Worm (Caenorhabditis elegans) whole organism, L1 larva: ENCODE measurements around the gene str-118.

Experiments
- C16A3.4 ChIP-seq: fragments of 150-350 bp; optimal IDR thresholded peaks from 2 replicates; lab custom pipeline; 2014; ENCODE audit warnings: missing biosample characterization, missing genetic modification characterization
- F16B12.6 ChIP-seq: fragments of 150-350 bp; optimal IDR thresholded peaks from 2 replicates; lab custom pipeline; 2014; ENCODE audit warnings: missing biosample characterization, missing genetic modification characterization
- blmp-1 ChIP-seq: fragments of 150-350 bp; optimal IDR thresholded peaks from 2 replicates; lab custom pipeline; 2014; ENCODE audit warnings: missing biosample characterization, missing genetic modification characterization
- ceh-82 ChIP-seq, 3 experiments: fragments of 150-350 bp in 1 of 3; sonication (generic microtip) in 2 of 3; optimal IDR thresholded peaks; 2 replicates each; lab custom pipeline; 2014 to 2017; ENCODE audit warnings: missing biosample characterization in 3 of 3, missing genetic modification characterization in 3 of 3
- ceh-88 ChIP-seq: fragments of 200-800 bp; sonication (Bioruptor generic); IDR thresholded peaks from 2 replicates; pipeline ENCODE4 v1.3.6; 2022; ENCODE audit warnings: missing genetic modification characterization, missing compliant biosample characterization
- ceh-90 ChIP-seq: sonication (generic microtip); optimal IDR thresholded peaks from 2 replicates; lab custom pipeline; 2016; ENCODE audit warnings: missing genetic modification characterization, missing compliant biosample characterization
- dpl-1 ChIP-seq, 3 experiments: fragments of 150-350 bp in 2 of 3; sonication (generic microtip) in 1 of 3; optimal IDR thresholded peaks; 2 replicates each; lab custom pipeline; 2014 to 2017; ENCODE audit warnings: missing biosample characterization in 3 of 3, missing genetic modification characterization in 3 of 3, missing genetic modification reagents in 3 of 3
- dsc-1 ChIP-seq: sonication (generic microtip); optimal IDR thresholded peaks from 2 replicates; lab custom pipeline; 2016; ENCODE audit warnings: mild to moderate bottlenecking, missing genetic modification characterization, missing compliant biosample characterization
- efl-1 ChIP-seq, 4 experiments: fragments of 150-350 bp; optimal IDR thresholded peaks in 3 of 4; peaks in 1 of 4; 1 replicate in 1 of 4; 2 replicates in 3 of 4; lab custom pipeline; 2014; ENCODE audit warnings: missing biosample characterization in 2 of 4, missing genetic modification characterization in 2 of 4, missing genetic modification reagents in 2 of 4
- efl-3 ChIP-seq: fragments of 200-800 bp; sonication (Bioruptor generic); optimal IDR thresholded peaks from 2 replicates; lab custom pipeline; 2018; ENCODE audit warnings: mild to moderate bottlenecking, missing genetic modification characterization, missing compliant biosample characterization
- elt-2 ChIP-seq: sonication (generic microtip); optimal IDR thresholded peaks from 2 replicates; lab custom pipeline; 2016; ENCODE audit warnings: missing genetic modification characterization, mild to moderate bottlenecking, inconsistent platforms, missing compliant biosample characterization, missing genetic modification reagents
- elt-3 ChIP-seq, 6 experiments: fragments of 150-350 bp in 1 of 6; sonication (generic microtip); optimal IDR thresholded peaks; 2 replicates each; lab custom pipeline; 2017 to 2018; ENCODE audit warnings: missing biosample characterization in 6 of 6, missing genetic modification characterization in 6 of 6, inconsistent platforms in 1 of 6
- isw-1 ChIP-seq: fragments of 200-800 bp; sonication (Bioruptor generic); IDR thresholded peaks from 2 replicates; pipeline ENCODE4 v1.3.6; 2022; ENCODE audit warnings: missing genetic modification characterization, missing compliant biosample characterization
- jun-1 ChIP-seq: fragments of 150-350 bp; optimal IDR thresholded peaks from 2 replicates; lab custom pipeline; 2014; ENCODE audit warnings: missing biosample characterization, missing genetic modification reagents, missing genetic modification characterization
- lin-13 ChIP-seq: fragments of 150-350 bp; optimal IDR thresholded peaks from 2 replicates; lab custom pipeline; 2014; ENCODE audit warnings: missing biosample characterization, missing genetic modification reagents, missing genetic modification characterization
- lin-14 ChIP-seq: fragments of 200-800 bp; sonication (Bioruptor generic); optimal IDR thresholded peaks from 2 replicates; lab custom pipeline; 2018; ENCODE audit warnings: mild to moderate bottlenecking, missing genetic modification characterization, moderate library complexity, missing compliant biosample characterization
- lin-35 ChIP-seq, 2 experiments: fragments of 150-350 bp; optimal IDR thresholded peaks; 2 replicates each; lab custom pipeline; 2014; ENCODE audit warnings: missing biosample characterization in 2 of 2, missing genetic modification characterization in 2 of 2, missing genetic modification reagents in 2 of 2
- lin-39 ChIP-seq: fragments of 150-350 bp; optimal IDR thresholded peaks from 2 replicates; lab custom pipeline; 2014; ENCODE audit warnings: missing biosample characterization, missing genetic modification reagents, missing genetic modification characterization
- lir-3 ChIP-seq: sonication (generic microtip); optimal IDR thresholded peaks from 2 replicates; lab custom pipeline; 2016; ENCODE audit warnings: mild to moderate bottlenecking, missing genetic modification characterization, moderate library complexity, missing compliant biosample characterization; ENCODE audit not compliant: poor library complexity
- lsy-2 ChIP-seq, 2 experiments: fragments of 150-350 bp; optimal IDR thresholded peaks; 2 replicates each; lab custom pipeline; 2014; ENCODE audit warnings: missing biosample characterization in 2 of 2, missing genetic modification characterization in 2 of 2
- mab-9 ChIP-seq: fragments of 200-800 bp; sonication (Bioruptor generic); IDR thresholded peaks from 2 replicates; pipeline ENCODE4 v1.3.6; 2022; ENCODE audit warnings: missing genetic modification reagents, missing genetic modification characterization, missing compliant biosample characterization
- mep-1 ChIP-seq: fragments of 150-350 bp; optimal IDR thresholded peaks from 2 replicates; lab custom pipeline; 2014; ENCODE audit warnings: missing biosample characterization, missing genetic modification characterization
- nhr-19 ChIP-seq: fragments of 200-800 bp; sonication (Bioruptor generic); conservative IDR thresholded peaks from 2 replicates; pipeline ENCODE4 v1.3.6; 2022; ENCODE audit warnings: missing genetic modification characterization, missing compliant biosample characterization
- nhr-20 ChIP-seq: sonication (generic microtip); optimal IDR thresholded peaks from 2 replicates; lab custom pipeline; 2016; ENCODE audit warnings: mild to moderate bottlenecking, missing genetic modification characterization, missing compliant biosample characterization
- nhr-47 ChIP-seq: sonication (generic microtip); optimal IDR thresholded peaks from 2 replicates; lab custom pipeline; 2016; ENCODE audit warnings: mild to moderate bottlenecking, missing genetic modification characterization, moderate library complexity, missing compliant biosample characterization
- nhr-71 ChIP-seq: sonication (generic microtip); optimal IDR thresholded peaks from 2 replicates; lab custom pipeline; 2016; ENCODE audit warnings: mild to moderate bottlenecking, missing genetic modification characterization, moderate library complexity, missing compliant biosample characterization
- nhr-77 ChIP-seq: fragments of 150-350 bp; optimal IDR thresholded peaks from 2 replicates; lab custom pipeline; 2014; ENCODE audit warnings: missing biosample characterization, missing genetic modification characterization
- nhr-84 ChIP-seq: sonication (generic microtip); optimal IDR thresholded peaks from 2 replicates; lab custom pipeline; 2017; ENCODE audit warnings: missing biosample characterization, missing genetic modification characterization
- nhr-85 ChIP-seq: sonication (generic microtip); peaks from one replicate; lab custom pipeline; 2016; ENCODE audit warnings: missing genetic modification characterization, inconsistent platforms, missing compliant biosample characterization
- nhr-90 ChIP-seq: sonication (generic microtip); optimal IDR thresholded peaks from 2 replicates; lab custom pipeline; 2016; ENCODE audit warnings: mild to moderate bottlenecking, missing genetic modification characterization, missing compliant biosample characterization; ENCODE audit not compliant: poor library complexity
- rnt-1 ChIP-seq: sonication (generic microtip); optimal IDR thresholded peaks from 2 replicates; lab custom pipeline; 2016; ENCODE audit warnings: mild to moderate bottlenecking, missing genetic modification characterization, moderate library complexity, missing compliant biosample characterization
- skn-1 ChIP-seq: fragments of 150-350 bp; optimal IDR thresholded peaks from 2 replicates; lab custom pipeline; 2014; ENCODE audit warnings: missing biosample characterization, missing genetic modification characterization
- snpc-4 ChIP-seq: fragments of 150-350 bp; optimal IDR thresholded peaks from 2 replicates; lab custom pipeline; 2014; ENCODE audit warnings: missing biosample characterization, missing genetic modification characterization
- snu-23 ChIP-seq: sonication (generic microtip); optimal IDR thresholded peaks from 2 replicates; lab custom pipeline; 2016; ENCODE audit warnings: missing genetic modification characterization, missing compliant biosample characterization
- swsn-7 ChIP-seq: sonication (generic microtip); optimal IDR thresholded peaks from 2 replicates; lab custom pipeline; 2016; ENCODE audit warnings: missing genetic modification characterization, missing compliant biosample characterization
- tbx-2 ChIP-seq: sonication (generic microtip); optimal IDR thresholded peaks from 2 replicates; lab custom pipeline; 2016; ENCODE audit warnings: missing genetic modification characterization, missing compliant biosample characterization
- unc-30 ChIP-seq: sonication (generic microtip); optimal IDR thresholded peaks from 2 replicates; lab custom pipeline; 2017; ENCODE audit warnings: missing biosample characterization, missing genetic modification characterization
- unc-86 ChIP-seq: sonication (generic microtip); optimal IDR thresholded peaks from 2 replicates; lab custom pipeline; 2016; ENCODE audit warnings: missing genetic modification characterization, missing compliant biosample characterization
- unc-98 ChIP-seq: fragments of 200-800 bp; sonication (Bioruptor generic); IDR thresholded peaks from 2 replicates; pipeline ENCODE4 v1.3.6; 2022; ENCODE audit warnings: missing genetic modification characterization, missing compliant biosample characterization
- xbp-1 ChIP-seq: sonication (generic microtip); optimal IDR thresholded peaks from 2 replicates; lab custom pipeline; 2016; ENCODE audit warnings: missing genetic modification characterization, missing compliant biosample characterization
- zip-4 ChIP-seq: fragments of 200-800 bp; sonication (Bioruptor generic); optimal IDR thresholded peaks from 2 replicates; lab custom pipeline; 2018; ENCODE audit warnings: mild to moderate bottlenecking, missing genetic modification characterization, moderate library complexity, missing compliant biosample characterization

The str-118 gene

ce11 chrV:10031384-10032171, 20.4 kb upstream of the str-118 start:
- peak; percentile 51 for TF ChIP-seq jun-1 (tag; lab: Kevin White, UChicago)
- TF ChIP-seq isw-1 (GFP tag; lab: Robert Waterston, UW) = peak; percentile 30; the same call in 1 of the 2 replicates
- TF ChIP-seq mep-1 = peak; percentile 60
- peak; percentile 91 to 95 (median 93) for TF ChIP-seq dpl-1 (GFP tag; optimal IDR thresholded peaks at IDR 0.05; lab: Kevin White, UChicago)
- TF ChIP-seq tbx-2 (tag; lab: Kevin White, UChicago) = peak; percentile 17
- no peak for TF ChIP-seq snpc-4 (tag; lab: Kevin White, UChicago)
- no peak for TF ChIP-seq zip-4
- TF ChIP-seq nhr-47 (tag; lab: Kevin White, UChicago) = peak; percentile 58
- no peak for TF ChIP-seq nhr-84
- peak; percentile 40 for TF ChIP-seq elt-2 (tag; lab: Kevin White, UChicago)
- peak; percentile 96 to 97 for TF ChIP-seq efl-1 (optimal IDR thresholded peaks at IDR 0.05; lab: Kevin White, UChicago)
- peak; percentile 94 to 99 for TF ChIP-seq efl-1 (GFP tag; optimal IDR thresholded peaks at IDR 0.05 in 1 of 2; lab: Kevin White, UChicago)
- TF ChIP-seq ceh-88 (GFP tag; lab: Robert Waterston, UW) = no peak
- peak; percentile 60 for TF ChIP-seq ceh-90 (tag; lab: Kevin White, UChicago)
- peak; percentile 55 for TF ChIP-seq nhr-20 (tag; lab: Kevin White, UChicago)
- TF ChIP-seq lsy-2 (tag; optimal IDR thresholded peaks at IDR 0.05; lab: Kevin White, UChicago) = peak; percentile 23 to 71
- peak; percentile 43 for TF ChIP-seq xbp-1 (tag; lab: Kevin White, UChicago)
- peak; percentile 36 for TF ChIP-seq lin-14 (GFP tag; lab: Kevin White, UChicago)
- peak; percentile 36 for TF ChIP-seq C16A3.4
- TF ChIP-seq lin-35 (GFP tag; optimal IDR thresholded peaks at IDR 0.05; lab: Kevin White, UChicago) = peak; percentile 94 to 96
- TF ChIP-seq nhr-71 (tag; lab: Kevin White, UChicago) = peak; percentile 67
- peak; percentile 58 for TF ChIP-seq nhr-90 (tag; lab: Kevin White, UChicago)
- peak; percentile 5 for TF ChIP-seq lin-39 (tag; lab: Kevin White, UChicago)
- peak; percentile 13 for TF ChIP-seq skn-1 (tag; lab: Kevin White, UChicago)
- peak; percentile 92 for TF ChIP-seq F16B12.6 (tag; lab: Kevin White, UChicago)
- TF ChIP-seq nhr-77 (tag; lab: Kevin White, UChicago) = peak; percentile 29
- TF ChIP-seq swsn-7 (tag; lab: Kevin White, UChicago) = peak; percentile 25
- peak; percentile 29 for TF ChIP-seq blmp-1 (tag; lab: Kevin White, UChicago)
- TF ChIP-seq efl-3 = no peak
- no peak for TF ChIP-seq unc-30 (tag; lab: Kevin White, UChicago)
- peak; percentile 33 for TF ChIP-seq lir-3 (tag; lab: Kevin White, UChicago)
- peak in 2 of 3 experiments; percentile 18 to 21 for TF ChIP-seq ceh-82 (tag; optimal IDR thresholded peaks at IDR 0.05; lab: Kevin White, UChicago)
- peak; percentile 54 for TF ChIP-seq nhr-19 (GFP tag; lab: Robert Waterston, UW)
- TF ChIP-seq elt-3 (tag; optimal IDR thresholded peaks at IDR 0.05; lab: Kevin White, UChicago) = peak in 1 of 6 experiments; percentile 14
- TF ChIP-seq lin-13 (GFP tag; lab: Kevin White, UChicago) = peak; percentile 59
- TF ChIP-seq snu-23 (GFP tag; lab: Kevin White, UChicago) = peak; percentile 70
- no peak for TF ChIP-seq unc-98
- TF ChIP-seq dsc-1 (tag; lab: Kevin White, UChicago) = peak; percentile 21
- TF ChIP-seq rnt-1 = peak; percentile 18
- no peak for TF ChIP-seq mab-9 (GFP tag; lab: Robert Waterston, UW)
- peak; percentile 84 for TF ChIP-seq nhr-85 (tag; lab: Kevin White, UChicago)
- no peak for TF ChIP-seq unc-86
